Worm (Caenorhabditis elegans): ENCODE data around the gene ceh-74.

DNA sequence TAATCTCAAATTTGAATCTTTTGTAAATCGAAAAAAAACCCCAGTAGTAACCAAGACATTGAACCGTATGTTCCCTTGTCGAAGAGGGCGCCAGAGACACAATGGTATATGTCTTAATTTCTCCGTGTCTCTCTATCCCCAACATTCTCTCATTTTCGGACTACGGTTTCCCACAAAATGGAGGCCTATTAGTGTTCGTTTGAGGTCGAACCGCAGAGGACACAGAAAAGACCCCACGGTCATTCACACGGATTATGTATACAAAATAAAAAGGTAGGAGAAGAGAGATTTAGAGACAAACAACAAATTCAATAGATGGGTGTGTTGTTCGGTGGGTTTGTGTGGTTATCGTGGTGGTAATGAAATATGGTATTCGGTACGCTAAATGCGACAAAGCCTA lies 26.9 kb upstream of the ceh-74 start:
- TF ChIP-seq madf-3 (GFP tag; IDR thresholded peaks at IDR 0.05) (no peak), athp-1 (tag; optimal IDR thresholded peaks at IDR 0.05) (no peak), unc-62 (GFP tag; optimal IDR thresholded peaks at IDR 0.05) (no peak), mxl-1 (tag; optimal IDR thresholded peaks at IDR 0.05) (no peak), Y67H2A.10 (GFP tag; conservative IDR thresholded peaks at IDR 0.05) (no peak), ztf-18 (tag; optimal IDR thresholded peaks at IDR 0.05) (no peak), F57A8.1 (GFP tag; optimal IDR thresholded peaks at IDR 0.05) (no peak), ama-1 (optimal IDR thresholded peaks at IDR 0.05) (no peak), ama-1 (GFP tag; optimal IDR thresholded peaks at IDR 0.05) (no peak), let-526 (GFP tag; IDR thresholded peaks at IDR 0.05) (no peak), unc-130 (GFP tag; optimal IDR thresholded peaks at IDR 0.05) (no peak), nhr-80 (tag; optimal IDR thresholded peaks at IDR 0.05) (no peak), nhr-27 (tag; optimal IDR thresholded peaks at IDR 0.05) (no peak), B0261.1 (tag; optimal IDR thresholded peaks at IDR 0.05) (no peak)
